Fruit fly (Drosophila melanogaster) Kc167 (cell line): Measurements from ENCODE around the gene Cad96Cb.

Experiments used
- Myc ChIP-seq: fragments of >200 bp; optimal IDR thresholded peaks from 2 replicates; lab custom pipeline; 2017; ENCODE audit warnings: missing external identifiers
- Sin3A ChIP-seq: fragments of >200 bp; optimal IDR thresholded peaks from 2 replicates; lab custom pipeline; 2018; ENCODE audit warnings: missing external identifiers
- h ChIP-seq: fragments of >200 bp; optimal IDR thresholded peaks from 3 replicates; lab custom pipeline; 2018; ENCODE audit warnings: missing external identifiers
- insv ChIP-seq: fragments of >200 bp; optimal IDR thresholded peaks from 3 replicates; lab custom pipeline; 2018; ENCODE audit warnings: missing external identifiers
- psq ChIP-seq: fragments of >200 bp; optimal IDR thresholded peaks from 2 replicates; lab custom pipeline; 2017; ENCODE audit warnings: missing external identifiers
- ttk ChIP-seq: sonication (Bioruptor generic); optimal IDR thresholded peaks from 2 replicates; lab custom pipeline; 2017; ENCODE audit warnings: missing external identifiers

Gene Cad96Cb

DNA sequence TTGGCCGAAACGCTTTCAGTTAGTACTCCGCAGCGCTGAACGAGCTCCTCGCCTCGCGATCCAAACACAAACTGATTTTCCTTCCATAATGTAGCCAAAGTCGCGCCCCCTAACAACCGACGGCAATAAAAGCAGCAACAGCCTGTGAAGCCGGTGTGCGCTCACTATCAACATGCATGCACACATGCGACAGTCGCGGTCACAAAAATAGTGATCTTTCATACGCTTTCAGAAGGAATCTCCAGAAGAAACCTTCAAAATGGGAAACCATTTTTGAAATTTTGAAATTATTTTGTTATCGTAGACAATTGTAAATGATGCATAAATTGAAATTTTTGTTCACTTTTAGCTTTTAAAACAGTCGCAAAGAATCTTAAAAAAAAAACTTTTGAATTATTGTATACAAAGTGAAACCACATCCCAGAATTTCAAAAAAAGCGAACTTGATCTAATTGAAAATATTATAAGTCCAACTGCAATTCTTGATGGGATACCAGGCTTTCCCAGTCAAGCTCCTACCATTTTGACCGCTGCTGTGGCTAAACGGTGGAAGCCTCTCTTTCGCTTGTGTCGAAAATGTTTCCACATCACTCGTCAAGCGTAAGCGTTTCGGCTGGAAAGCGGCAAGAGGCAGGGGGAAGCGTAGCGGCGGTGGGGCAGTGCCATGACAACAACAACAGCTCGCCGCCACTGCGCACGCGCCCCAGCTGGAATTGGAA lies at the start of gene Cad96Cb:
Gene Cad96Cb (minus strand): TSS at position 51 of the 719 bp plus-strand sequence.
- TF ChIP-seq psq (lab: Kevin White, UChicago), result no peak
- no peak for TF ChIP-seq h
- TF ChIP-seq ttk (lab: Kevin White, UChicago), result no peak
- TF ChIP-seq insv (lab: Kevin White, UChicago), result no peak
- TF ChIP-seq Sin3A, result no peak
- TF ChIP-seq Myc, result no peak

DNA sequence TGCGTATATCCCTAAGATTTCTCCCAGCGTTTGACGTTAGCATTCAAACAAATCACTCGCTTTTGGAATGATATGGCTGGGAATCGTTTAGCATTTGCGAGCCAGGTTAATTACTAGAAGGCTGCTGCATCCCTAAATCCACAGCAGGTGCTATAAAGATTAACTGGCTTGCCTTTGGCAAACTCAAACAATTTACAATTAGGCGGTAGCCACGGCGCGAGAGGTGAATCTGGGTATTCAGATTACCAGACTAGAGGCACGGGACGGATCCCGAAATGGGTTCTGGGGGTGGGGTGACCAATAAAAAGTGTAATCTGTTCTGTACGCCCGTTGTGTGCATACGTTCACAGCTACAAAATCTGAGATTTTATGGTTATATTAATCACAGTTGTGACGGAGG lies 49.0 kb upstream of the Cad96Cb start, which contains the start of gene CG11892:
Gene CG11892 (plus strand): TSS at position 384 of the 400 bp plus-strand sequence.
- no peak for TF ChIP-seq psq (lab: Kevin White, UChicago)
- TF ChIP-seq h, result no peak
- no peak for TF ChIP-seq insv (lab: Kevin White, UChicago)
- no peak for TF ChIP-seq Myc
- TF ChIP-seq ttk (lab: Kevin White, UChicago), result no peak
- TF ChIP-seq Sin3A, result no peak

DNA sequence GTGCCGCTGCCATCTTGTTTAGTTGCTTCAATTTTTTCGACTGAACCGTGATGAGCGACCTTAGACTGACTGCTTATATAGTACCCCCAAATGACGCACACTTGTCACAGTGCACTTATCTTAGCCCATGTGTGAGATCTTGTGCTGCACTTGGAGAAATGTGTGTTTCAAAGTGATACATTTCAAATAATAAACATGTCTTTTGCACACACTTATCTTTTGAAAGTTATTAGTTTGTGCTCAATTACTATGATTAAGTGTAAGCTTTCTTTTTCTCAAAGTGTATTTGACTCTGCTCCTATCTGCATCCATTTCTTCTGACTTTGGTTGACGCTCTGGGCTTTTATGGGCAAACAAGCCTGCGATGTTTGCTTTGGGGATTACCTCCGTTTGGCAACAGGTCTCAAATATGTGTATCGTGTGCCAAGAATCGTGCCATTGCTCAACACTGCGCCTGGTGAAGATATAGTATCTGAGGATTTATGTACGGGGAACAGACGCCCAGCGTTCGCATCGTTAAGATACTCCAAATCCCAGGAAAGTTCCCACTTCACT lies 47.8 kb upstream of the Cad96Cb start, which contains the start of gene CG10514:
Gene CG10514 (minus strand): TSS at position 51 of the 555 bp plus-strand sequence.
- TF ChIP-seq ttk (lab: Kevin White, UChicago) (no peak), Myc (no peak), Sin3A (no peak), h (no peak), psq (lab: Kevin White, UChicago) (no peak), insv (lab: Kevin White, UChicago) (no peak)

DNA sequence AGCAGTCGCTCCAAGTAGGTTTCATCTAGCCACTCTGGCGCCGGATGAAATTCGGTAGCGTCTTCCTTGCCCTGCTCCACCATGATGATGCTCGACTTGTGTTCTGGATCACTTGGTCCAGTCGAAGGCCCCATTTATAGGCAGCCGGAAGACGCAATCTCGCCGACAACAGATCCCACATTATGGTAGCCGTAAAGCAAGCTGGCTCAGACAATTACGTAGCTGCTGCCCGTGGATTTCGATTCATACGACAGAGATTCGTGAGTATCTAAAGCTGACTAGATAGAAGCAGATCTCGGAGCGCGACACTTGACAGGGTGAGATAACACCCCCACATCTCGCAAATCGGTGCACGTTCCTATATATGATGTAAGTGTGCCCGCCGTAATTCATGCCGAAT lies 45.0 kb upstream of the Cad96Cb start, which contains the start of gene CG10513:
Gene CG10513 (minus strand): TSS at position 101 of the 400 bp plus-strand sequence.
- TF ChIP-seq ttk (lab: Kevin White, UChicago) (no peak), Sin3A (no peak), Myc (no peak), psq (lab: Kevin White, UChicago) (no peak), insv (lab: Kevin White, UChicago) (no peak), h (no peak)

DNA sequence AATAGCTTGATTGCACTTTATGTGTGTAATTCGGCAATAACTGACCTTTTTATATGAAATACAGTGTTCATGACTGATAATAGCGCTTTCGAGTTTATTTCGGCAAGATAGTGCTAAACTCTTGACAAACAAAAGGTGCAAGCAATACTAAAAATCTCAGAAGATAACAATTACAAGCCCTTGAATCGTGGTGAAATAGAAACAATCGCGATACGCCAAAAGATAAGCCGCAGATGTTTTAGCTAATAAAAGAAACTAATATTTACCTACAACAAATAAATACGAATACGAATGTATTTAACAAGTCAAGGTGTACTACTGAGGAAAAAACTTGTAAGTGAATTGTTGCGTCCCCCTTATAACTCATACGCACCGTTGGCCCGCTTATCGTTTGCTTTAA lies 43.2 kb upstream of the Cad96Cb start:
- TF ChIP-seq h (no peak), Sin3A (no peak), insv (lab: Kevin White, UChicago) (no peak), ttk (lab: Kevin White, UChicago) (no peak), Myc (no peak), psq (lab: Kevin White, UChicago) (no peak)

DNA sequence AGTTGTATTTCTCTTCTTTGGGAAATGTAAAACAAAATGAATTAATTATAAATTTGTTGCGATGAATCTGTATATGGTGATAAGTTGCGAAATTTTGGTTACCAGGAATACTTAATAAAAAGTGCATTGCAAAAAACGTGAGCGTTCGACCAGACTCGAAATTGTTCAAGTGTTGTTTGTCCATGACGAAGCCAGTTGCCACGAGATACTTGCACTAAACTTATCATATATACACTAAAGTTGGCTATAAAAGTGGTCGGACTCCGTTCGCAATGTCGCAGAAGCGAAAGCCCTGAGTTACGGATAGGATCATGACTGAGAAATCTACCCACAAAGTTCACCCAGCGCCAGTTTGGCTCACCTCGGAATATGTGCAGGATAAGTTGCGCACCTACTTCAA lies 41.4 kb upstream of the Cad96Cb start, which contains the start of gene CG11878:
Gene CG11878 (plus strand): TSS at position 301 of the 400 bp plus-strand sequence.
- TF ChIP-seq h (no peak), insv (lab: Kevin White, UChicago) (no peak), ttk (lab: Kevin White, UChicago) (no peak), Myc (no peak), psq (lab: Kevin White, UChicago) (no peak), Sin3A (no peak)

DNA sequence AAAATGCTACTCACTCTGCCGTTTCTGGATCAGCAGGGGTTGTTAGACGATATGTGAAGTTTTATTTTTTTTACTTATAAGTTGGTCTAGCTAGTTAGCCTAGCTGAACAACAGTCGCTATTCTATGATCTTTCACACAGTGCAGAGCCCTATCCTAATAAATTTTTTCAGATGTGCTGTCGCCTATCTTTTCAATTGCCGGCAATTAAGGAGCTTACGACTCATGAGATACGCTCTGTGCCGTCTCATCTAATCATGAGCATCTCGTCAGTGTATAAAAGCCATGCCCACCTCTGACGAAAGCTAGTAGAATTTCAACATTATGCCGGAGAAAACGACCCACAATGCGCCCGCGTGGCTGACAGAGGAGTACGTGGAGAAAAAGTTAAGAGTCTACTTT lies 37.8 kb upstream of the Cad96Cb start, which contains the start of the genes CG11889 and CG11891:
Gene CG11889 (plus strand): TSS at position 301 of the 400 bp plus-strand sequence.
Gene CG11891 (plus strand): TSS at position 301 of the 400 bp plus-strand sequence.
- no peak for TF ChIP-seq Myc
- no peak for TF ChIP-seq Sin3A
- no peak for TF ChIP-seq insv (lab: Kevin White, UChicago)
- no peak for TF ChIP-seq h
- TF ChIP-seq psq (lab: Kevin White, UChicago), result no peak
- no peak for TF ChIP-seq ttk (lab: Kevin White, UChicago)

DNA sequence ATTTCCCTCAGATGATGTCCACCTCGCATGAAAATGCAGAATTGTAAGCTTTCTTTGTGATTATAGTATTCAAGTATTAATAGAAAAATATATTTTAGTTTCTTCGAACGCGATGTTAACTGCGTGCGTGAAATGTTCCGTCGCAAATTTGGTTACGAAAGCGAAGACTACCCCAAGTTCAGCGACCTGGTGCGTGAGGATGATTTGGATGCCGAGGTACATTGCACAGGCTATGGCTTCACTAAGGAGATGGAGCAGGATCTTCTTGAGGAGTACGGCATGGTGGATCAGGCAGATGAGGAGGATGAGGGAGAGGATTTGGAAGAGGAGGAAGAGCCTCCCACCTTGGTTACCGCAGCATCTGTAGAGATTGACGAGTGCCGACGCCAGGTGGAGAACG lies 34.6 kb upstream of the Cad96Cb start:
- TF ChIP-seq insv (lab: Kevin White, UChicago) (no peak), ttk (lab: Kevin White, UChicago) (no peak), h (no peak), Sin3A (no peak), psq (lab: Kevin White, UChicago) (no peak), Myc (no peak)

DNA sequence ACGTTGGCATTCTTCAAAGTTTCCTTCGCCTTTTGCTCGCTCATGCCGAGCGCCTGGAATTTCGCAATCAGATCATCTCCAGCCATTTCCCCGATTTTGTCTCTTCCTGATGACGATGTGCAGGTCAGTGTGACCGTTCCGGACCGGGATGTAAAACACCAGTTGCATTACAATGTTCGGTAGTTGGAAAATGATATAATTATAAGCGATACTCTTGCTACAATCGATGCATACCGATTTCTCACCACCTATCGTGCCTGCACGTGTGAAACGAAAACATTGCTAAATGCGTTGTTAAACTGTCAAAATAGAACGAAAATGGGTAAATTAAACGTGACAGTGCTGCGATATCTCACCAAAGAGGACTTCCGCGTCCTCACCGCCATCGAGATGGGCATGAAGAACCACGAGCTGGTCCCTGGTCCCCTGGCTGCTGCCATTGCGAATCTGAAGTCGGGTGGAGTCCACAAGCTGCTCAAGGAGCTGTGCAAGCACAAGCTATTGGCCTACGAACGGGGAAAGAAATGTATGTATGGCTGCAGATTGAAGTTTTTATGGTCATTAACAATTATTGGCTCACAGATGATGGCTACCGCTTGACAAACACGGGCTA lies 33.6 kb upstream of the Cad96Cb start, which contains the start of the genes GlnRS and RIOK2:
Gene GlnRS (minus strand): TSS at position 133 of the 613 bp plus-strand sequence.
Gene RIOK2 (plus strand): TSS at position 256 of the 613 bp plus-strand sequence.
- no peak for TF ChIP-seq Sin3A
- no peak for TF ChIP-seq Myc
- TF ChIP-seq h, result no peak
- TF ChIP-seq psq (lab: Kevin White, UChicago), result no peak
- TF ChIP-seq ttk (lab: Kevin White, UChicago), result no peak
- no peak for TF ChIP-seq insv (lab: Kevin White, UChicago)

DNA sequence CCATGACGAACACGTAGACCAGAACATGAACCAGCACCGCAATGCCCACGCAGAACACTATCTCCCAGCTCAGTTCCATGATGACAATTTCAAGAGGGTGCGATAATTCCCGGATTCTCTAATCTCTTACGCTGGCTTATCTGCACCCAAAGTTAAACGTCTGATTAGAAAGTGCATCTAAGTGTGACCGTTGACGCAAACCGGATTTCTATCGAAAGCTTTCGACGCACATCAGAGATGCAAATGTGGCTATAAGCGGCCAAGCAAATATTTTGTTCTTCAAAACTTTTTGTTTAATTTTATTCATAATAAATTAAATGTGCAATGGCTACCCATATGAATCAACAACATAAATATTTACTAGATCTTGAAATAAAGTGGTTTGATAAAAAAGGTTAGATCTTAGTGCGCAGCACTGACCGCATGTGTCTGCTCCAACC lies 30.2 kb upstream of the Cad96Cb start, which contains the start of the genes Kdsr and CG11858:
Gene Kdsr (minus strand): TSS at position 177 of the 440 bp plus-strand sequence.
Gene CG11858 (plus strand): TSS at position 420 of the 440 bp plus-strand sequence.
- TF ChIP-seq Sin3A, result no peak
- no peak for TF ChIP-seq insv (lab: Kevin White, UChicago)
- TF ChIP-seq psq (lab: Kevin White, UChicago), result no peak
- TF ChIP-seq ttk (lab: Kevin White, UChicago), result no peak
- no peak for TF ChIP-seq h
- TF ChIP-seq Myc, result no peak

DNA sequence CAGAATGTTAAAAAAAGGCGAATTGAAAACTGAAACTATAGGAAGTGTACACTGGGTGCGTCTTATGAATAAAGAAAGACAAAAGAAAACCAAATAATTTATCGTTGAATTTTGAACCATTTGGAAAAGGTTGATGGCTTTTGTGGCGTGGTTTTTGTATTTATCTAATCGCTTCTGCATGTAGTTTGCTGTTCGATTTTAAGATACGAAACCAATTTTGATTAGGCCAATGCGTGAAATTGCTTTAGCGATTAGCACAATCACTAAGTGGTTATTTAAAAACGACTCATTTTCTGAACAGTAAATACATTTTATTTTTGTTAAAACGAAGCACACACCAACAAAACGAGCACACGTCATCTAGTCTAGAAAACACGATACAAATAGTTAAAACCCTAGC lies 28.5 kb upstream of the Cad96Cb start:
- no peak for TF ChIP-seq insv (lab: Kevin White, UChicago)
- TF ChIP-seq h, result no peak
- no peak for TF ChIP-seq Sin3A
- no peak for TF ChIP-seq ttk (lab: Kevin White, UChicago)
- TF ChIP-seq Myc, result no peak
- TF ChIP-seq psq (lab: Kevin White, UChicago), result no peak
